Worm (Caenorhabditis elegans) whole organism, L4 larva: Measurements from ENCODE around the gene dop-5.
A peak's percentile ranks its signal among the peaks of the same experiment; 100 is the strongest.

Experiments
- F26F4.8 ChIP-seq: fragments of 200-800 bp; sonication (Bioruptor generic); conservative IDR thresholded peaks from 2 replicates; pipeline ENCODE4 v1.3.6; 2022; ENCODE audit warnings: missing genetic modification characterization, missing compliant biosample characterization
- F44E2.7 ChIP-seq: fragments of 200-800 bp; sonication (Bioruptor generic); IDR thresholded peaks from 2 replicates; pipeline ENCODE4 v2.1.2; 2022; ENCODE audit warnings: missing genetic modification characterization, missing compliant biosample characterization
- Y48G9A.11 ChIP-seq: fragments of 200-800 bp; sonication (Bioruptor generic); IDR thresholded peaks from 2 replicates; pipeline ENCODE4 v1.3.6; 2022; ENCODE audit warnings: missing genetic modification reagents, missing genetic modification characterization, missing compliant biosample characterization
- ZK546.5 ChIP-seq, 2 experiments: sonication (generic microtip); optimal IDR thresholded peaks; 2 replicates each; lab custom pipeline; 2017; ENCODE audit warnings: missing biosample characterization in 2 of 2, missing genetic modification characterization in 2 of 2
- aha-1 ChIP-seq: fragments of 150-350 bp; peaks from one replicate; lab custom pipeline; 2014; ENCODE audit warnings: missing biosample characterization, missing genetic modification characterization
- aly-2 ChIP-seq: sonication (generic microtip); optimal IDR thresholded peaks from 2 replicates; lab custom pipeline; 2018; ENCODE audit warnings: missing biosample characterization, missing genetic modification characterization
- ama-1 ChIP-seq: fragments of 150-350 bp; optimal IDR thresholded peaks from 2 replicates; lab custom pipeline; 2014; ENCODE audit warnings: inconsistent platforms, mixed read lengths
- arid-1 ChIP-seq: fragments of 200-800 bp; sonication (Bioruptor generic); conservative IDR thresholded peaks from 2 replicates; pipeline ENCODE4 v1.3.6; 2022; ENCODE audit warnings: missing genetic modification reagents, missing genetic modification characterization, missing compliant biosample characterization
- ceh-32 ChIP-seq: sonication (generic microtip); optimal IDR thresholded peaks from 2 replicates; lab custom pipeline; 2016; ENCODE audit warnings: mild to moderate bottlenecking, missing genetic modification characterization, missing compliant biosample characterization; ENCODE audit not compliant: poor library complexity
- ceh-62 ChIP-seq: sonication (generic microtip); optimal IDR thresholded peaks from 2 replicates; lab custom pipeline; 2017; ENCODE audit warnings: missing biosample characterization, missing genetic modification characterization
- dmd-6 ChIP-seq: fragments of 200-800 bp; sonication (Bioruptor generic); IDR thresholded peaks from 2 replicates; pipeline ENCODE4 v1.3.6; 2022; ENCODE audit warnings: missing genetic modification reagents, missing genetic modification characterization, missing compliant biosample characterization
- dpl-1 ChIP-seq: fragments of 150-350 bp; optimal IDR thresholded peaks from 2 replicates; lab custom pipeline; 2014; ENCODE audit warnings: missing biosample characterization, missing genetic modification reagents, missing genetic modification characterization
- egl-27 ChIP-seq: sonication (generic microtip); optimal IDR thresholded peaks from 3 replicates; lab custom pipeline; 2017; ENCODE audit warnings: missing biosample characterization, missing genetic modification reagents, missing genetic modification characterization
- gei-8 ChIP-seq: fragments of 200-800 bp; sonication (Bioruptor generic); optimal IDR thresholded peaks from 2 replicates; lab custom pipeline; 2018; ENCODE audit warnings: mild to moderate bottlenecking, missing genetic modification characterization, missing compliant biosample characterization
- hif-1 ChIP-seq, 2 experiments: sonication (generic microtip); optimal IDR thresholded peaks; 2 replicates each; lab custom pipeline; 2016 to 2017; ENCODE audit warnings: missing compliant biosample characterization in 2 of 2, missing genetic modification characterization in 2 of 2, missing genetic modification reagents in 2 of 2, missing genotype in 2 of 2, mild to moderate bottlenecking in 1 of 2
- hlh-11 ChIP-seq: fragments of 200-800 bp; sonication (Bioruptor generic); optimal IDR thresholded peaks from 2 replicates; lab custom pipeline; 2018; ENCODE audit warnings: mild to moderate bottlenecking, missing genetic modification characterization, missing compliant biosample characterization
- hmg-1.1 ChIP-seq: fragments of 200-800 bp; sonication (Bioruptor generic); IDR thresholded peaks from 2 replicates; pipeline ENCODE4 v1.3.6; 2022; ENCODE audit warnings: missing genetic modification reagents, missing genetic modification characterization, missing compliant biosample characterization
- jun-1 ChIP-seq: fragments of 150-350 bp; optimal IDR thresholded peaks from 2 replicates; lab custom pipeline; 2014; ENCODE audit warnings: missing biosample characterization, missing genetic modification reagents, missing genetic modification characterization
- lin-13 ChIP-seq: fragments of 150-350 bp; optimal IDR thresholded peaks from 2 replicates; lab custom pipeline; 2014; ENCODE audit warnings: missing biosample characterization, missing genetic modification reagents, missing genetic modification characterization
- lir-3 ChIP-seq: sonication (generic microtip); optimal IDR thresholded peaks from 2 replicates; lab custom pipeline; 2016; ENCODE audit warnings: mild to moderate bottlenecking, missing genetic modification characterization, missing compliant biosample characterization
- mdl-1 ChIP-seq, 2 experiments: fragments of 150-350 bp in 1 of 2; sonication (generic microtip) in 1 of 2; optimal IDR thresholded peaks; 2 replicates each; lab custom pipeline; 2014 to 2017; ENCODE audit warnings: missing biosample characterization in 2 of 2, missing genetic modification characterization in 2 of 2
- mdt-29 ChIP-seq: fragments of 200-800 bp; sonication (Bioruptor generic); IDR thresholded peaks from 2 replicates; pipeline ENCODE4 v1.3.6; 2022; ENCODE audit warnings: missing genetic modification reagents, missing genetic modification characterization, missing compliant biosample characterization
- nhr-10 ChIP-seq: fragments of 150-350 bp; optimal IDR thresholded peaks from 2 replicates; lab custom pipeline; 2014; ENCODE audit warnings: missing biosample characterization, missing genetic modification characterization
- nhr-237 ChIP-seq: sonication (generic microtip); optimal IDR thresholded peaks from 2 replicates; lab custom pipeline; 2017; ENCODE audit warnings: missing biosample characterization, missing genetic modification characterization
- nhr-6 ChIP-seq: fragments of 150-350 bp; optimal IDR thresholded peaks from 2 replicates; lab custom pipeline; 2014; ENCODE audit warnings: missing biosample characterization, missing genetic modification characterization
- nhr-77 ChIP-seq: fragments of 150-350 bp; optimal IDR thresholded peaks from 2 replicates; lab custom pipeline; 2014; ENCODE audit warnings: missing biosample characterization, missing genetic modification characterization
- pha-4 ChIP-seq, 2 experiments: fragments of 150-350 bp in 1 of 2; fragments of 200-800 bp in 1 of 2; sonication (Bioruptor generic) in 1 of 2; IDR thresholded peaks in 1 of 2; optimal IDR thresholded peaks in 1 of 2; 2 replicates each; pipeline versions ENCODE4 v1.3.6 to Lab custom; 2014 to 2022; ENCODE audit warnings: missing genetic modification characterization in 2 of 2, missing genetic modification reagents in 2 of 2, missing biosample characterization in 1 of 2, missing compliant biosample characterization in 1 of 2
- pqm-1 ChIP-seq: sonication (generic microtip); optimal IDR thresholded peaks from 2 replicates; lab custom pipeline; 2017; ENCODE audit warnings: missing biosample characterization, missing genetic modification characterization
- rbr-2 ChIP-seq: sonication (generic microtip); optimal IDR thresholded peaks from 2 replicates; lab custom pipeline; 2016; ENCODE audit warnings: missing genotype, missing genetic modification characterization, missing compliant biosample characterization
- set-16 ChIP-seq: fragments of 200-800 bp; sonication (Bioruptor generic); IDR thresholded peaks from 2 replicates; pipeline ENCODE4 v1.3.6; 2022; ENCODE audit warnings: missing genetic modification reagents, missing genetic modification characterization, missing compliant biosample characterization
- spr-3 ChIP-seq: fragments of 200-800 bp; sonication (Bioruptor generic); optimal IDR thresholded peaks from 2 replicates; lab custom pipeline; 2018; ENCODE audit warnings: mild to moderate bottlenecking, missing genetic modification characterization, missing compliant biosample characterization
- tra-1 ChIP-seq: fragments of 200-800 bp; sonication (Bioruptor generic); IDR thresholded peaks from 2 replicates; pipeline ENCODE4 v1.3.6; 2022; ENCODE audit warnings: missing genetic modification reagents, missing genetic modification characterization, missing compliant biosample characterization
- unc-62 ChIP-seq, 3 experiments: fragments of 150-350 bp in 1 of 3; sonication (generic microtip); optimal IDR thresholded peaks in 2 of 3; peaks in 1 of 3; 1 replicate in 1 of 3; 2 replicates in 2 of 3; lab custom pipeline; 2014 to 2017; ENCODE audit warnings: missing biosample characterization in 3 of 3, missing genetic modification characterization in 3 of 3, missing genetic modification reagents in 3 of 3, missing genotype in 1 of 3
- vab-7 ChIP-seq: fragments of 200-800 bp; sonication (Bioruptor generic); IDR thresholded peaks from 2 replicates; pipeline ENCODE4 v1.3.6; 2022; ENCODE audit warnings: missing genetic modification reagents, missing genetic modification characterization, missing compliant biosample characterization
- zfp-3 ChIP-seq: fragments of 200-800 bp; sonication (Bioruptor generic); conservative IDR thresholded peaks from 2 replicates; pipeline ENCODE4 v1.3.6; 2022; ENCODE audit warnings: missing genetic modification reagents, missing genetic modification characterization, missing compliant biosample characterization
- zip-11 ChIP-seq: fragments of 200-800 bp; sonication (Bioruptor generic); IDR thresholded peaks from 2 replicates; pipeline ENCODE4 v1.3.6; 2022; ENCODE audit warnings: missing genetic modification characterization, missing compliant biosample characterization
- ztf-7 ChIP-seq: fragments of 150-350 bp; optimal IDR thresholded peaks from 2 replicates; lab custom pipeline; 2014; ENCODE audit warnings: missing biosample characterization, missing genetic modification characterization

Gene dop-5

DNA sequence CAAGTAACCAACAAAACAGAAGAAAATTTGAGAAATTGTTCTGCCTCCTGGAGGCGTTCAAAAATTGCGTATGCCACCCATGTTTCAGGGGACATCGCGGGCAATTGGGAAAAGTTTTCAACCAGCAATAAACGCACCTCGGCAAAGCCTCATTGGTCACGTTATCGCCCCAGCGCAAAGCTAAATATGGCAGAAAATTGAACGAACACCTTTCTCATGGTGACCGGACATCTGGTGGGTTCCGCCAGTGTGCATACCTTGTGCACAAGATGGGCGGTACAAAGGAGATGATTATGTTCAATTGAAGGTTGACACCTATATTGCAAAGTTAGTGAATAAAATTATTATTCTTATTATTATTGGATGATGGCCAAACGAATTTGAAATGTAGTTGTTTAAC is 25.0 kb upstream of the dop-5 start:
- 0 out of 2 replicates have a peak, but pooled peaks have one; percentile 36 for TF ChIP-seq Y48G9A.11 (GFP tag; lab: Robert Waterston, UW)

DNA sequence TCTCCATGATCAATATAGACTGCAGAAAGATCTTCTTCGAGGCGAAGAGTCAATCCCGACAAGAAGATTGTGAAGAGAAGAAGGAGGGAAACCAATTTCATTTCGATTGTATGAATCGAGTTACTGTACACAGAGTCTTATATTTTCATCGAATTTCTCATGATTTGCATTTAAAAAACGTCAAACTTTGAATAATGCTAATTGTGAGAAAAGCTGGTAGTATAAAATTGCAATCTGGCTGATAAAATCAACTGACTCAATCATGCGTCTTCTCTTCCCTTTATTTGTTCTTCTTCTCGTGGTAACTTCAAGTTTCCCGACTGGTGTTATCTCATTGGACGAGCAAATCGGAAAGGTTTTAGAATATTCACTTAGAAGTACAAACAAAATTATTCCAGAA is 24.4 kb upstream of the dop-5 start, which contains the start of the genes K03B8.11 and K03B8.14:
Gene K03B8.11, minus strand, starts transcription at position 101 of the 400 bp plus-strand sequence.
Gene K03B8.14, plus strand, starts transcription at position 110 of the 400 bp plus-strand sequence.
- TF ChIP-seq F26F4.8 (GFP tag; lab: Robert Waterston, UW) (no peak), aha-1 (tag; lab: Kevin White, UChicago) (peak; percentile 31)

DNA sequence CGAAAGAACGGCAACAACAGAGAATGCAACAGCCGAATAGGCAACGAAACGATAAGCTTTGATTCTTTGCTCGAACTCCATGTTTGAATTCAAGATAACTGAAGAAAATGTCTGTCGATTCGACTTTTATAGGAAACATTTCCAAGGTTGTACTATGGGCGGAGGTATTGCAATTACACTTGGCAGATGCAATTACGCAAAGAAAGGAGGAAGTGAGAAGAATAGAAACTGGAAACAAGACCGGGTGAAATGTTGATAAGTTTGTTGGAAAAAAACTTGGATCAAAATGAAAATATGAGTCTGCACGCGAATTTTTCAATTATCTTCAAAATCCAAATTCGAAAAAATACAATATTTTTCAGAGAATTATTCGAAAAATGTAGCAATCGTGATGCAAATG is 23.7 kb upstream of the dop-5 start, which contains the start of gene col-155:
Gene col-155, minus strand, starts transcription at position 101 of the 400 bp plus-strand sequence.
- TF ChIP-seq rbr-2 (no peak), F44E2.7 (no peak), pqm-1 (tag; lab: Kevin White, UChicago) (no peak), pha-4 (GFP tag; IDR thresholded peaks at IDR 0.05; lab: Robert Waterston, UW) (no peak), pha-4 (tag; optimal IDR thresholded peaks at IDR 0.05; lab: Kevin White, UChicago) (no peak)

DNA sequence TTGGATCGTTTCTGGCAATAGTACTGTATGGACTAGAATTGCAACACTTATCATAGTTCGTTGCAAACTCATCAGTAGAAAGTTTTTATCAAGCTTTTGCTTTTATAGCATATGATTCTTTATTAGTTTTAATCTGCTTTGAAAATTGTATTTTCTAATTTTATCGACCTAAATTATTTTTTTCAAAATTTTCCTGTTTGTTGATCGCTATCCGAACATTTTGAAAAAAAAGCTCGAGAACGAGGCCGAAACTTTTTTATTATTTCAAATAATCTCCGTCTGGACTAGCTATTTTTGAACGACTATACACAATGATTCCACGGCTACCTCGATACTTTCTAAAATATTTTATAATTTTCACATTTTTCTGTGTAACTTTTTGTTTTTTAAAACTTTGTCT is 20.4 kb upstream of the dop-5 start, which contains the start of gene F55C10.4:
Gene F55C10.4, plus strand, starts transcription at position 301 of the 400 bp plus-strand sequence.
- TF ChIP-seq lir-3 (tag; lab: Kevin White, UChicago) (no peak), dmd-6 (no peak), unc-62 (GFP tag; optimal IDR thresholded peaks at IDR 0.05 in 1 of 2; lab: Kevin White, UChicago) (no peak), unc-62 (tag; optimal IDR thresholded peaks at IDR 0.05; lab: Kevin White, UChicago) (no peak), lin-13 (GFP tag; lab: Kevin White, UChicago) (no peak), tra-1 (no peak), egl-27 (tag; lab: Kevin White, UChicago) (no peak), hmg-1.1 (GFP tag; lab: Robert Waterston, UW) (no peak), F26F4.8 (GFP tag; lab: Robert Waterston, UW) (no peak), ceh-32 (tag; lab: Kevin White, UChicago) (no peak), vab-7 (GFP tag; lab: Robert Waterston, UW) (no peak), hlh-11 (no peak), aly-2 (tag; lab: Kevin White, UChicago) (no peak), zip-11 (GFP tag; lab: Robert Waterston, UW) (no peak), dpl-1 (no peak), spr-3 (GFP tag; lab: Kevin White, UChicago) (no peak), ama-1 (lab: Kevin White, UChicago) (no peak)

DNA sequence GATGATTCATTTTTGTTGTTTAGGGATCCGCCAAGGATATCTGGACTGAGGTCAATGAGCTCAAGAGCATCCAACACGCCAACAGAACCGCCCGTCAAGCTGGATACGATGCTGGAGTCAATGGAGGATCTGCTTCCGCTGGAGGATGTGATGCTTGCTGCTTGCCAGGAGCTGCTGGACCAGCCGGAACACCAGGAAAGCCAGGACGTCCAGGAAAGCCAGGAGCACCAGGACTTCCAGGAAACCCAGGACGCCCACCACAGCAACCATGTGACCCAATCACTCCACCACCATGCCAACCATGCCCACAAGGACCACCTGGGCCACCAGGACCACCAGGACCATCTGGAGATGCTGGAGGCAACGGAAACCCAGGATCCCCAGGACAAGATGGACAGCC is 19.6 kb upstream of the dop-5 start:
- TF ChIP-seq set-16 (GFP tag; lab: Robert Waterston, UW), result peak; percentile 79

DNA sequence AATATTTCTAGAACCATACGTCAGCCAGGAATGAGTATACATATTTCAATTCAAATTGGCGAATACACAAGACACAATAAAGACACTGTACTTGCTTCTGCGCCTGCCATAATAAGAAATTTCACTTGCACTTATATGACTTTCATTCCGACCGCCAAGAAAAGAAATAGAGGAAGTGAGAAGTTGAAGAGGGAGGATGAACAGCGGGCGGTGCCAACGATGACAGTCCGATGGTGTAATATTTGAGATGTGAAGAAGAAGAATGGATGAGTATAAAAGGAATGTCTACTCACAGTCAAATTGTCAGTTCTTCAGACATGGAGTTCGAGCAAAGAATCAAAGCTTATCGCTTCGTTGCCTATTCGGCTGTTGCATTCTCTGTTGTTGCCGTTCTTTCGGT is 19.0 kb upstream of the dop-5 start, which contains the start of gene col-154:
Gene col-154, plus strand, starts transcription at position 301 of the 400 bp plus-strand sequence.
- TF ChIP-seq gei-8 (no peak), hif-1 (tag; optimal IDR thresholded peaks at IDR 0.05; lab: Kevin White, UChicago) (no peak), F44E2.7 (no peak), nhr-6 (tag; lab: Kevin White, UChicago) (no peak), nhr-237 (tag; lab: Kevin White, UChicago) (no peak), unc-62 (GFP tag; optimal IDR thresholded peaks at IDR 0.05 in 1 of 2; lab: Kevin White, UChicago) (no peak), unc-62 (tag; optimal IDR thresholded peaks at IDR 0.05; lab: Kevin White, UChicago) (no peak), jun-1 (tag; lab: Kevin White, UChicago) (no peak), ceh-32 (tag; lab: Kevin White, UChicago) (no peak), nhr-10 (tag; lab: Kevin White, UChicago) (no peak), zfp-3 (no peak), dpl-1 (no peak), mdt-29 (no peak), ztf-7 (no peak), mdl-1 (tag; optimal IDR thresholded peaks at IDR 0.05; lab: Kevin White, UChicago) (no peak), ZK546.5 (tag; optimal IDR thresholded peaks at IDR 0.05; lab: Kevin White, UChicago) (no peak), arid-1 (no peak), nhr-77 (tag; lab: Kevin White, UChicago) (no peak), ceh-62 (tag; lab: Kevin White, UChicago) (no peak)
